Worm (Caenorhabditis elegans): ENCODE data around the gene stn-2.

Gene stn-2

ce11 chrX:7661628-7662027 is 18.8 kb downstream of the stn-2 start (continued):
- TF ChIP-seq madf-8 (GFP tag; conservative IDR thresholded peaks at IDR 0.05) (no peak), nhr-120 (GFP tag; IDR thresholded peaks at IDR 0.05) (no peak), F37B4.10 (GFP tag; IDR thresholded peaks at IDR 0.05) (no peak), atf-7 (tag; optimal IDR thresholded peaks at IDR 0.05) (no peak), pbrm-1 (GFP tag; IDR thresholded peaks at IDR 0.05) (no peak), B0035.1 (tag; optimal IDR thresholded peaks at IDR 0.05) (no peak), B0261.1 (tag; optimal IDR thresholded peaks at IDR 0.05) (no peak), tbp1 (GFP tag; optimal IDR thresholded peaks at IDR 0.05) (peak; percentile 6), fkh-3 (tag; optimal IDR thresholded peaks at IDR 0.05) (no peak), athp-1 (tag; optimal IDR thresholded peaks at IDR 0.05) (no peak), bed-1 (GFP tag; IDR thresholded peaks at IDR 0.05) (no peak), nhr-179 (tag; optimal IDR thresholded peaks at IDR 0.05) (no peak), ceh-100 (GFP tag; IDR thresholded peaks at IDR 0.05) (no peak), F23B12.7 (tag; optimal IDR thresholded peaks at IDR 0.05; ENCODE audit: insufficient read depth) (peak; percentile 24), Y67H2A.10 (GFP tag; conservative IDR thresholded peaks at IDR 0.05) (no peak), ceh-27 (GFP tag; optimal IDR thresholded peaks at IDR 0.05) (peak; percentile 13), nfyb-1 (GFP tag; IDR thresholded peaks at IDR 0.05) (no peak), lin-35 (GFP tag; optimal IDR thresholded peaks at IDR 0.05) (no peak), Y53F4B.3 (GFP tag; IDR thresholded peaks at IDR 0.05) (no peak), dox-1 (GFP tag; IDR thresholded peaks at IDR 0.05) (no peak), him-1 (tag; optimal IDR thresholded peaks at IDR 0.05) (no peak), C17E4.6 (GFP tag; IDR thresholded peaks at IDR 0.05) (no peak), ama-1 (optimal IDR thresholded peaks at IDR 0.05) (peak; percentile 34), ama-1 (GFP tag; optimal IDR thresholded peaks at IDR 0.05) (no peak), sptf-2 (GFP tag; optimal IDR thresholded peaks at IDR 0.05) (no peak), lsl-1 (GFP tag; optimal IDR thresholded peaks at IDR 0.05) (no peak), F57A8.1 (GFP tag; optimal IDR thresholded peaks at IDR 0.05) (no peak), egl-18 (GFP tag; IDR thresholded peaks at IDR 0.05) (no peak), dpl-1 (GFP tag; optimal IDR thresholded peaks at IDR 0.05) (no peak), sea-2 (GFP tag; IDR thresholded peaks at IDR 0.05) (no peak), B0019.2 (GFP tag; conservative IDR thresholded peaks at IDR 0.05) (no peak), cebp-2 (GFP tag; IDR thresholded peaks at IDR 0.05) (no peak), hmg-20 (GFP tag; IDR thresholded peaks at IDR 0.05) (no peak), die-1 (tag; optimal IDR thresholded peaks at IDR 0.05) (no peak), F55B11.4 (tag; optimal IDR thresholded peaks at IDR 0.05; ENCODE audit: borderline replicate concordance, insufficient read depth) (no peak), nhr-80 (tag; optimal IDR thresholded peaks at IDR 0.05) (peak; percentile 45), lin-26 (GFP tag; IDR thresholded peaks at IDR 0.05) (no peak), madf-3 (GFP tag; IDR thresholded peaks at IDR 0.05) (no peak), Y56A3A.18 (GFP tag; IDR thresholded peaks at IDR 0.05) (no peak), cebp-1 (GFP tag; IDR thresholded peaks at IDR 0.05) (no peak), cebp-1 (tag; optimal IDR thresholded peaks at IDR 0.05) (no peak), ztf-3 (GFP tag; optimal IDR thresholded peaks at IDR 0.05) (no peak), Y79H2A.3 (GFP tag; conservative IDR thresholded peaks at IDR 0.05) (no peak), ceh-58 (GFP tag; IDR thresholded peaks at IDR 0.05) (no peak), let-607 (tag; optimal IDR thresholded peaks at IDR 0.05) (no peak), efl-1 (GFP tag; optimal IDR thresholded peaks at IDR 0.05) (peak; percentile 25), ztf-22 (GFP tag; optimal IDR thresholded peaks at IDR 0.05) (no peak), ccch-3 (GFP tag; optimal IDR thresholded peaks at IDR 0.05) (no peak), rpc-1 (optimal IDR thresholded peaks at IDR 0.05) (no peak), rpc-1 (tag; optimal IDR thresholded peaks at IDR 0.05) (no peak), F39B2.1 (GFP tag; IDR thresholded peaks at IDR 0.05) (no peak)

Measured in whole organism, young adult.